Fruit fly (Drosophila melanogaster): ENCODE data around the gene CG31296.

DNA sequence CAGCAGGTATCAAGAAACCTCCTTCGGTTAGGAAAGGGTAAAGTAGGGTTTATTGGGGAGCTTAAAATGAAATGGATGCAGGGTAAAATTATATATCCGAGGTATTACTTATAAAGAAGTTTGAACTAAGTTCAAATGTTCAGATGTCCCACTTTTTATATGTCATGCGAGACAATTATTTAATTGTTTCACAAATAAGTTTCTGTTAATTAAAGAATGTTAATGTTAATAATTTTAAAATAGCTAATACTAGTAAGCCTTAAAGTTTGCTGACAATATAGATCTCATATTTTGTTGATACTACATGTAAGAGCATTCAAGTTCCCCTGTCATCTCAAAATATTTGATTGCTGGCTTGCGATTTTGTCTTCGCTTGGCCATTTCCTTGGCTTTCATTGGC, 23.5 kb upstream of the CG31296 start:
- TF ChIP-seq CG11902 (GFP tag; optimal IDR thresholded peaks at IDR 0.05): no peak
- no peak for TF ChIP-seq CG7368 (GFP tag; optimal IDR thresholded peaks at IDR 0.05)
- peak; percentile 13 for TF ChIP-seq CG6792 (GFP tag; optimal IDR thresholded peaks at IDR 0.05)
- TF ChIP-seq Lpt (GFP tag; optimal IDR thresholded peaks at IDR 0.05): no peak
- no peak for TF ChIP-seq Hr38 (GFP tag; optimal IDR thresholded peaks at IDR 0.05)
- TF ChIP-seq CG6808 (GFP tag; optimal IDR thresholded peaks at IDR 0.05): peak; percentile 41
- TF ChIP-seq dsx (GFP tag; optimal IDR thresholded peaks at IDR 0.05; ENCODE audit: poor library complexity, severe bottlenecking): peak; percentile 48
